Worm (Caenorhabditis elegans) whole organism, L4/young adult: ENCODE measurements around the gene F13E6.1.

Source experiments
- W03F9.2 ChIP-seq: fragments of 150-350 bp; optimal IDR thresholded peaks from 2 replicates; lab custom pipeline; 2014; ENCODE audit warnings: missing biosample characterization, missing genetic modification characterization
- dao-5 ChIP-seq: sonication (generic microtip); optimal IDR thresholded peaks from 2 replicates; lab custom pipeline; 2016; ENCODE audit warnings: missing genotype, missing genetic modification characterization, moderate library complexity, missing compliant biosample characterization

- no peak for TF ChIP-seq W03F9.2 (tag; lab: Kevin White, UChicago)
- no peak for TF ChIP-seq dao-5 (tag; lab: Kevin White, UChicago)
These were observed 10.4 kb upstream of the F13E6.1 start for ce11 chrX:10687317-10687716.
